Fruit fly (Drosophila melanogaster) whole organism, embryonic: ENCODE results near the gene Cpr64Ab.
A peak's percentile ranks its signal among the peaks of the same experiment; 100 is the strongest.

ENCODE experiments used
- Atf3 ChIP-seq: fragments of 200-800 bp; sonication (Bioruptor generic); optimal IDR thresholded peaks from 3 replicates; lab custom pipeline; 2016; ENCODE audit warnings: missing biosample characterization, missing genetic modification characterization
- CG11456 ChIP-seq: fragments of 200-800 bp; sonication (Bioruptor generic); IDR thresholded peaks from 3 replicates; pipeline ENCODE4 v1.3.6; 2022; ENCODE audit warnings: missing biosample characterization, missing genetic modification characterization
- CG12071 ChIP-seq: fragments of 200-800 bp; sonication (Bioruptor generic); optimal IDR thresholded peaks from 3 replicates; lab custom pipeline; 2018; ENCODE audit warnings: missing biosample characterization, mild to moderate bottlenecking, missing genetic modification characterization
- CG1233 ChIP-seq: fragments of 200-800 bp; sonication (Bioruptor generic); optimal IDR thresholded peaks from 4 replicates; lab custom pipeline; 2018; ENCODE audit warnings: missing biosample characterization, mild to moderate bottlenecking, missing genetic modification characterization
- CG13123 ChIP-seq: fragments of 200-800 bp; sonication (Bioruptor generic); optimal IDR thresholded peaks from 2 replicates; lab custom pipeline; 2016; ENCODE audit warnings: missing biosample characterization, missing genetic modification characterization
- CG15011 ChIP-seq: fragments of 200-800 bp; sonication (Bioruptor generic); optimal IDR thresholded peaks from 3 replicates; lab custom pipeline; 2018; ENCODE audit warnings: missing biosample characterization, mild to moderate bottlenecking, missing genetic modification characterization
- CG16779 ChIP-seq: fragments of 200-800 bp; sonication (Bioruptor generic); IDR thresholded peaks from 2 replicates; pipeline ENCODE4 v1.3.6; 2022; ENCODE audit warnings: missing biosample characterization, missing genetic modification characterization
- CG17568 ChIP-seq: fragments of 200-800 bp; sonication (Bioruptor generic); optimal IDR thresholded peaks from 2 replicates; lab custom pipeline; 2018; ENCODE audit warnings: missing biosample characterization, mild to moderate bottlenecking, missing genetic modification characterization, moderate library complexity
- CG3065 ChIP-seq: fragments of 200-800 bp; sonication (Bioruptor generic); optimal IDR thresholded peaks from 2 replicates; lab custom pipeline; 2016; ENCODE audit warnings: missing biosample characterization, missing genetic modification characterization
- CG3407 ChIP-seq: fragments of 200-800 bp; sonication (Bioruptor generic); optimal IDR thresholded peaks from 2 replicates; lab custom pipeline; 2018; ENCODE audit warnings: missing biosample characterization, mild to moderate bottlenecking, missing genetic modification characterization
- CG34376 ChIP-seq: fragments of 200-800 bp; sonication (Bioruptor generic); optimal IDR thresholded peaks from 2 replicates; lab custom pipeline; 2018; ENCODE audit warnings: missing biosample characterization, mild to moderate bottlenecking, missing genetic modification characterization
- CG4820 ChIP-seq: fragments of 200-800 bp; sonication (Bioruptor generic); optimal IDR thresholded peaks from 3 replicates; lab custom pipeline; 2016; ENCODE audit warnings: missing biosample characterization, missing genetic modification characterization
- CG4854 ChIP-seq: fragments of 200-800 bp; sonication (Bioruptor generic); optimal IDR thresholded peaks from 2 replicates; lab custom pipeline; 2016; ENCODE audit warnings: missing biosample characterization, missing genetic modification characterization, inconsistent platforms
- CG5180 ChIP-seq: fragments of 200-800 bp; sonication (Bioruptor generic); optimal IDR thresholded peaks from 3 replicates; lab custom pipeline; 2017; ENCODE audit warnings: missing biosample characterization, missing genetic modification characterization, mild to moderate bottlenecking, moderate library complexity, missing genetic modification reagents
- CG6254 ChIP-seq: fragments of 200-800 bp; sonication (Bioruptor generic); optimal IDR thresholded peaks from 3 replicates; lab custom pipeline; 2017; ENCODE audit warnings: mild to moderate bottlenecking, missing biosample characterization, missing genetic modification reagents, missing genetic modification characterization
- CG8281 ChIP-seq: fragments of 200-800 bp; sonication (Bioruptor generic); optimal IDR thresholded peaks from 2 replicates; lab custom pipeline; 2018; ENCODE audit warnings: missing biosample characterization, mild to moderate bottlenecking, missing genetic modification characterization, moderate library complexity
- CG9609 ChIP-seq: fragments of 200-800 bp; sonication (Bioruptor generic); optimal IDR thresholded peaks from 3 replicates; lab custom pipeline; 2016; ENCODE audit warnings: missing biosample characterization, missing genetic modification characterization
- CG9817 ChIP-seq: fragments of 200-800 bp; sonication (Bioruptor generic); optimal IDR thresholded peaks from 2 replicates; lab custom pipeline; 2018; ENCODE audit warnings: missing biosample characterization, mild to moderate bottlenecking, missing genetic modification characterization, moderate library complexity
- Camta ChIP-seq: fragments of 200-800 bp; sonication (Bioruptor generic); optimal IDR thresholded peaks from 2 replicates; lab custom pipeline; 2016; ENCODE audit warnings: missing biosample characterization, missing genetic modification characterization
- Dad ChIP-seq: fragments of 200-800 bp; sonication (Bioruptor generic); optimal IDR thresholded peaks from 3 replicates; lab custom pipeline; 2016; ENCODE audit warnings: missing biosample characterization, missing genetic modification characterization
- Dbx ChIP-seq: fragments of 200-800 bp; sonication (Bioruptor generic); IDR thresholded peaks from 3 replicates; pipeline ENCODE4 v1.3.6; 2022; ENCODE audit warnings: missing biosample characterization, missing genetic modification characterization
- Hr3 ChIP-seq: fragments of 200-800 bp; sonication (Bioruptor generic); optimal IDR thresholded peaks from 3 replicates; lab custom pipeline; 2016; ENCODE audit warnings: missing biosample characterization, missing genetic modification characterization
- Kr ChIP-seq: fragments of 200-800 bp; sonication (Bioruptor generic); optimal IDR thresholded peaks from 2 replicates; lab custom pipeline; 2017; ENCODE audit warnings: missing biosample characterization, mild to moderate bottlenecking, missing genetic modification characterization
- NC2α ChIP-seq: fragments of 200-800 bp; sonication (Bioruptor generic); optimal IDR thresholded peaks from 2 replicates; lab custom pipeline; 2016; ENCODE audit warnings: missing biosample characterization, missing genetic modification characterization
- Oli ChIP-seq: fragments of 200-800 bp; sonication (Bioruptor generic); optimal IDR thresholded peaks from 2 replicates; lab custom pipeline; 2018; ENCODE audit warnings: missing biosample characterization, mild to moderate bottlenecking, missing genetic modification characterization, moderate library complexity
- Sin3A ChIP-seq: fragments of >200 bp; optimal IDR thresholded peaks from 2 replicates; lab custom pipeline; 2018
- Taf1 ChIP-seq: fragments of 200-800 bp; sonication (Bioruptor generic); IDR thresholded peaks from 2 replicates; pipeline ENCODE4 v1.3.6; 2022; ENCODE audit warnings: missing biosample characterization, missing genetic modification characterization
- Tbp ChIP-seq: fragments of >200 bp; optimal IDR thresholded peaks from 2 replicates; lab custom pipeline; 2018; ENCODE audit warnings: missing biosample characterization, missing genetic modification characterization
- Trl ChIP-seq, 3 experiments: fragments of >200 bp in 2 of 3; fragments of 200-800 bp in 1 of 3; sonication (Bioruptor generic) in 1 of 3; optimal IDR thresholded peaks; 2 replicates in 1 of 3; 3 replicates in 2 of 3; lab custom pipeline; 2016 to 2017; ENCODE audit warnings: missing biosample characterization in 1 of 3, missing genetic modification characterization in 1 of 3
- bcd ChIP-seq: fragments of 200-800 bp; sonication (Bioruptor generic); optimal IDR thresholded peaks from 2 replicates; lab custom pipeline; 2017; ENCODE audit warnings: missing biosample characterization, mild to moderate bottlenecking, missing genetic modification characterization
- caup ChIP-seq: fragments of 200-800 bp; sonication (Bioruptor generic); optimal IDR thresholded peaks from 3 replicates; lab custom pipeline; 2017; ENCODE audit warnings: missing biosample characterization, mild to moderate bottlenecking, missing genetic modification characterization, moderate library complexity; ENCODE audit not compliant: severe bottlenecking
- cg ChIP-seq: fragments of 200-800 bp; sonication (Bioruptor generic); optimal IDR thresholded peaks from 3 replicates; lab custom pipeline; 2019; ENCODE audit warnings: missing biosample characterization, mild to moderate bottlenecking, missing genetic modification characterization, moderate library complexity
- chif ChIP-seq, 2 experiments: fragments of 200-800 bp; sonication (Bioruptor generic); optimal IDR thresholded peaks; 3 replicates each; lab custom pipeline; 2016; ENCODE audit warnings: missing biosample characterization in 2 of 2, missing genetic modification characterization in 2 of 2
- dmrt11E ChIP-seq: fragments of 200-800 bp; sonication (Bioruptor generic); optimal IDR thresholded peaks from 3 replicates; lab custom pipeline; 2018; ENCODE audit warnings: missing biosample characterization, mild to moderate bottlenecking, missing genetic modification characterization, moderate library complexity
- eyg ChIP-seq: fragments of 200-800 bp; sonication (Bioruptor generic); optimal IDR thresholded peaks from 3 replicates; lab custom pipeline; 2016; ENCODE audit warnings: missing biosample characterization, missing genetic modification characterization
- fru ChIP-seq: fragments of >200 bp; optimal IDR thresholded peaks from 2 replicates; lab custom pipeline; 2017
- h ChIP-seq: fragments of >200 bp; optimal IDR thresholded peaks from 2 replicates; lab custom pipeline; 2017
- ind ChIP-seq: fragments of 200-800 bp; sonication (Bioruptor generic); optimal IDR thresholded peaks from 3 replicates; lab custom pipeline; 2016; ENCODE audit warnings: missing biosample characterization, missing genetic modification characterization
- insv ChIP-seq, 2 experiments: fragments of 200-800 bp; sonication (Bioruptor generic); optimal IDR thresholded peaks; 3 replicates each; lab custom pipeline; 2016 to 2018; ENCODE audit warnings: missing biosample characterization in 2 of 2, missing genetic modification characterization in 2 of 2
- mam ChIP-seq: fragments of 200-800 bp; sonication (Bioruptor generic); optimal IDR thresholded peaks from 3 replicates; lab custom pipeline; 2016; ENCODE audit warnings: missing biosample characterization, missing genetic modification characterization
- nau ChIP-seq: fragments of 200-800 bp; sonication (Bioruptor generic); optimal IDR thresholded peaks from 3 replicates; lab custom pipeline; 2017; ENCODE audit warnings: missing biosample characterization, mild to moderate bottlenecking, missing genetic modification characterization, missing genetic modification reagents
- onecut ChIP-seq: fragments of 200-800 bp; sonication (Bioruptor generic); IDR thresholded peaks from 2 replicates; pipeline ENCODE4 v1.3.6; 2022; ENCODE audit warnings: missing biosample characterization, missing genetic modification characterization
- otp ChIP-seq: fragments of 200-800 bp; sonication (Bioruptor generic); IDR thresholded peaks from 3 replicates; pipeline ENCODE4, ENCODE4 v1.3.6; 2022; ENCODE audit warnings: missing biosample characterization, missing genetic modification characterization
- peb ChIP-seq: fragments of 200-800 bp; sonication (Bioruptor generic); IDR thresholded peaks from 2 replicates; pipeline ENCODE4 v1.3.6; 2022; ENCODE audit warnings: missing biosample characterization, missing genetic modification characterization
- pnt ChIP-seq: fragments of 200-800 bp; sonication (Bioruptor generic); optimal IDR thresholded peaks from 3 replicates; lab custom pipeline; 2016; ENCODE audit warnings: missing biosample characterization, missing genetic modification characterization
- pros ChIP-seq: fragments of 200-800 bp; sonication (Bioruptor generic); optimal IDR thresholded peaks from 3 replicates; lab custom pipeline; 2019; ENCODE audit warnings: missing biosample characterization, mild to moderate bottlenecking, missing genetic modification characterization, moderate library complexity
- scrt ChIP-seq: fragments of 200-800 bp; sonication (Bioruptor generic); optimal IDR thresholded peaks from 2 replicates; lab custom pipeline; 2018; ENCODE audit warnings: missing biosample characterization, mild to moderate bottlenecking, missing genetic modification characterization, moderate library complexity
- twi ChIP-seq: fragments of 200-800 bp; optimal IDR thresholded peaks from 2 replicates; lab custom pipeline; 2019; ENCODE audit warnings: missing biosample characterization, mild to moderate bottlenecking, missing genetic modification characterization, moderate library complexity
- usp ChIP-seq: fragments of >200 bp; optimal IDR thresholded peaks from 2 replicates; lab custom pipeline; 2017; ENCODE audit warnings: missing biosample characterization, missing genetic modification characterization

Gene Cpr64Ab

DNA sequence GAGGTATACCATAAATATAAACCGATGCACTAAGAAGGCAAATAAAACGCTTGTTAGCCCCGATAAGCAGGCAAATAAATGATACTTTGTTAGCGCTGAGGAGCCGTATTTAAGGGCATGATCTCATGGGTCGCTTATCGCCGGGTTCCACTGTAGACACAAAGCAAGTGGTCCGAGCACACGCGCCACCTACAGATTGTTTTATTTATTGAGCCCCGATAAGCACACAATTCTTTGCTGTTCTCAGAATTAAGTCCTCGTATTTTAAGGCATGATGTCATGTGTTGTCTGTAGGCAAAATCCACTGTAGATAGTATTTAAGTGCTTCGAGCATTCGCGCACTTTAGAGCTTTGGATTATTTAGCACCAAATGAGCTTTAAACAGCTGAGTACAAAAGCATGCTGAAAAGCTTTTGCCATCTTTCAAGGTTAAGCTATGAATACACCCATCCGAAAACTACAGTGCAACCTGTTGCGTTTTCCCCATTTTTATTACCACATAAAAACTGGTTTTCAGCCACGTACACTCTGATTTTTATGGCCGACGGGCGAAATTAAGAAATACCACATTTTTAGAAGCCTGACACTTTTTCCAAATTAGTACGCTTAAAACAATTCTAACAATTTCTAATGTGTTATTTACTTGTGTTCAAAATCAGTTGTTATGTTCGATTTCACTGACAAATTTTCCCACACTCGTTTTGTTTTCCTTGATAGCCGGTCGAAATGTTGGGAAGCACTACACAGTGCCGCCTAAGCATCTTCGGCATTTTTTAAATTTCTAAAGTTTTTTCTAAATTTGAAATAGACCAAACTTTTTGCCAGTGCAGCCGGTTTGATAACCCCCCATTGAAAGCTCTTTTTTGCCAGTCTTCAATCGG lies 28.3 kb upstream of the Cpr64Ab start, which contains the start of gene Sqor (continued):
- TF ChIP-seq CG13123 (GFP tag; lab: Kevin White, UChicago) (peak; percentile 29), NC2α (GFP tag; lab: Kevin White, UChicago) (peak; percentile 52), eyg (GFP tag; lab: Kevin White, UChicago) (peak; percentile 87), bcd (GFP tag; lab: Kevin White, UChicago) (peak; percentile 90), Kr (GFP tag; lab: Kevin White, UChicago) (no peak), Dbx (GFP tag; lab: Robert Waterston, UW) (peak; percentile 73), twi (tag; lab: Kevin White, UChicago) (peak; percentile 33), caup (peak; percentile 87), pros (peak; percentile 27), CG34376 (GFP tag; lab: Kevin White, UChicago) (peak; percentile 89), CG8281 (peak; percentile 78), Tbp (GFP tag; lab: Kevin White, UChicago) (no peak), CG3065 (GFP tag; lab: Kevin White, UChicago) (peak; percentile 31), CG6254 (GFP tag; lab: Kevin White, UChicago) (no peak), CG9817 (tag; lab: Kevin White, UChicago) (peak; percentile 81), cg (GFP tag; lab: Kevin White, UChicago) (peak; percentile 20), dmrt11E (tag; lab: Kevin White, UChicago) (no peak), Trl (optimal IDR thresholded peaks at IDR 0.05; lab: Kevin White, UChicago) (no peak), Trl (GFP tag; optimal IDR thresholded peaks at IDR 0.05; lab: Kevin White, UChicago) (peak; percentile 92), CG5180 (GFP tag; lab: Kevin White, UChicago) (peak; percentile 68), CG17568 (peak; percentile 16), CG9609 (GFP tag; lab: Kevin White, UChicago) (peak; percentile 89), CG16779 (GFP tag; lab: Robert Waterston, UW) (peak; percentile 71; the same call in 1 of the 2 replicates), pnt (GFP tag; lab: Kevin White, UChicago) (peak; percentile 82), Taf1 (GFP tag; lab: Robert Waterston, UW) (0 out of 2 replicates have a peak, but pooled peaks have one; percentile 35), CG15011 (peak; percentile 85), Oli (peak; percentile 87), Atf3 (GFP tag; lab: Kevin White, UChicago) (peak; percentile 93), Sin3A (no peak), ind (GFP tag; lab: Kevin White, UChicago) (peak; percentile 79), scrt (GFP tag; lab: Kevin White, UChicago) (peak; percentile 91), CG4820 (GFP tag; lab: Kevin White, UChicago) (peak; percentile 48), nau (no peak), otp (GFP tag; lab: Robert Waterston, UW) (peak; percentile 67), CG3407 (GFP tag; lab: Kevin White, UChicago) (peak; percentile 53), Camta (GFP tag; lab: Kevin White, UChicago) (peak; percentile 73), usp (no peak), peb (GFP tag; lab: Robert Waterston, UW) (no peak; the same call in none of the 2 replicates), Dad (GFP tag; lab: Kevin White, UChicago) (peak; percentile 77), fru (lab: Kevin White, UChicago) (no peak), CG12071 (GFP tag; lab: Kevin White, UChicago) (peak; percentile 76), CG1233 (GFP tag; lab: Kevin White, UChicago) (peak; percentile 83), CG4854 (peak; percentile 81), chif (GFP tag; optimal IDR thresholded peaks at IDR 0.05; lab: Kevin White, UChicago) (peak; percentile 61 to 81), mam (GFP tag; lab: Kevin White, UChicago) (peak; percentile 90), h (no peak), onecut (GFP tag; lab: Robert Waterston, UW) (peak; percentile 58), insv (GFP tag; optimal IDR thresholded peaks at IDR 0.05; lab: Kevin White, UChicago) (peak in 1 of 2 experiments; percentile 21), CG11456 (GFP tag; lab: Robert Waterston, UW) (peak; percentile 87), Hr3 (peak; percentile 65)
